Worm (Caenorhabditis elegans) whole organism, L4/young adult: ENCODE data around the gene ZC132.3.

Experiments used
- W03F9.2 ChIP-seq: fragments of 150-350 bp; optimal IDR thresholded peaks from 2 replicates; lab custom pipeline; 2014; ENCODE audit warnings: missing biosample characterization, missing genetic modification characterization
- dao-5 ChIP-seq: sonication (generic microtip); optimal IDR thresholded peaks from 2 replicates; lab custom pipeline; 2016; ENCODE audit warnings: missing genotype, missing genetic modification characterization, moderate library complexity, missing compliant biosample characterization
- him-1 ChIP-seq: sonication (generic microtip); optimal IDR thresholded peaks from 2 replicates; lab custom pipeline; 2016; ENCODE audit warnings: missing genotype, missing genetic modification reagents, missing genetic modification characterization, missing compliant biosample characterization

ZC132.3 gene

DNA sequence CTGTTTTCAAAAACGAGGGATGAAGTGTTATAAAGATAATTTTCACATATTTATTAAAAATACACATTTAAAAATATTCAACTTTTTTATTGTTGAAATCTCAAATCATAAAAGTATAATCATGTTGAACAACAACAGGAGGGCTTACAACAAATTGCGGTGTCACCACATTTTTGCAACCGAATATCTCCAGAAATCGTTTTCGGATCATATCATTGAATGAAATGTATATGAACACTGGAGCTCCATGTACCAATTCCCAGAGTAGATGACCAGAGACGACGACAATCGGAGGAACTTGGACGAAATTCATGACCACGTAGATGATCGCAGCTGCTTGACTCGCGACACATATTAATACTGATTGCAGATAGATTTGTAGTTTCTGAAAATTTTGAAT lies 38.3 kb downstream of the ZC132.3 start:
- TF ChIP-seq dao-5 (tag; lab: Kevin White, UChicago): no peak
- no peak for TF ChIP-seq him-1

DNA sequence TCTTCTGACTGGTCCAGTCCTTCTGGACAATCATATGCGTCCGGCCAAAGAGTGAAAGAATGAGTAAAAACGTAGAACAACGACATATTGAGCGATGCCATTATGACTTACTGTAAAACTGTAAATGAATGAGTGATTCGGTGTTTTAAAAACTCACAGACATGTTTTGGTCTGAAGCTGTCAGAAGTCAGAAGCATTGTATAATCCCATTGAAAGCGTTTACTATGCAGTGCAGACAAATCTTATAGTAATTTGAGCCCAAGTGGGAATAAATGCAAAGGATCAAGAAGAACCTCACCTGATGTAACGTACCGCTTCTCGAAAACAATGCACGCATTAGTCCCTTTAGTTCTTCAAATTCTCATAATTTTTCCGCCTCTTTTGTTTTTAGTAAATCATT lies 39.6 kb downstream of the ZC132.3 start, which contains the start of gene srt-3:
TSS of gene srt-3 (minus strand) at position 101 of the 400 bp plus-strand sequence.
- no peak for TF ChIP-seq him-1
- TF ChIP-seq dao-5 (tag; lab: Kevin White, UChicago): no peak
- no peak for TF ChIP-seq W03F9.2 (tag; lab: Kevin White, UChicago)

DNA sequence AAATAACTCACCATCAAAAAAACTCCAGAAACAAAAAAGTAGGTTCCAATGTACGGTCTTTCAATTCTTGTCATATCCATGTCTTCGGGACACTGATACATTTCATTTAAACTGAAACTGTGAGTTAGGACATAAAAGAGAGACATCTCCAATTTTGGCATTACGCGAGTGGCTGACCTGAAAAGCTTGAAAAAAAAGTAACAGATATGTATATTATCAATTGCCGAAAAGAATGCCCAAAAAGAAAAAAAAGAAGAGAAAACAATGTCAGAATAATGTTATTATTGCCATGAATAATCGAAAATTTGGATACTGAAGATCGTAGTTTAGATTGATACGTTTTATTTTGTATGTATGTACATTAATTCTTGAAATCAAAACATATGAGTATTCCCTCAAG lies 43.2 kb downstream of the ZC132.3 start, which contains the start of gene srt-14:
TSS of gene srt-14 (minus strand) at position 101 of the 400 bp plus-strand sequence.
- no peak for TF ChIP-seq dao-5 (tag; lab: Kevin White, UChicago)
- no peak for TF ChIP-seq him-1
- TF ChIP-seq W03F9.2 (tag; lab: Kevin White, UChicago): no peak

DNA sequence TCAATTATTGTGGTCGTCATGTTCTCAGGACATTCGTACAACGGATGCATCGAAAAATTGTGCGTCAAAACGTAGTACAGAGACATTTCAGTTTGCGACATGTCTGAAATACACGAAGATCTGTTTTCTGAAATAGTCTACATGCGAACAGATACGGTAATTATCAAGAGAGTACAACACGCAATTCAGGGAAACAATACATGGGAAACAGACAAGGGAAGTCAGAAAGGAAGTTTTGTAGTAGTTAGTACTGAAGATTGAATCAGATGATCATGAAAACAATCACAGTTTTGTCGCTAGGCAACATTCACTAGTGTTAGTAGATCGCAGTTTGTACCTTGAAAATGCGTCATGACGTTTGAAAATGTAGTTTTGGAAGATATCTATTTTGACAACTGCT lies 49.6 kb downstream of the ZC132.3 start, which contains the start of gene srt-13:
TSS of gene srt-13 (minus strand) at position 101 of the 400 bp plus-strand sequence.
- TF ChIP-seq W03F9.2 (tag; lab: Kevin White, UChicago): no peak
- TF ChIP-seq him-1: no peak
- no peak for TF ChIP-seq dao-5 (tag; lab: Kevin White, UChicago)
